Worm (Caenorhabditis elegans): ENCODE data around the gene F25B4.7.

The F25B4.7 gene

DNA sequence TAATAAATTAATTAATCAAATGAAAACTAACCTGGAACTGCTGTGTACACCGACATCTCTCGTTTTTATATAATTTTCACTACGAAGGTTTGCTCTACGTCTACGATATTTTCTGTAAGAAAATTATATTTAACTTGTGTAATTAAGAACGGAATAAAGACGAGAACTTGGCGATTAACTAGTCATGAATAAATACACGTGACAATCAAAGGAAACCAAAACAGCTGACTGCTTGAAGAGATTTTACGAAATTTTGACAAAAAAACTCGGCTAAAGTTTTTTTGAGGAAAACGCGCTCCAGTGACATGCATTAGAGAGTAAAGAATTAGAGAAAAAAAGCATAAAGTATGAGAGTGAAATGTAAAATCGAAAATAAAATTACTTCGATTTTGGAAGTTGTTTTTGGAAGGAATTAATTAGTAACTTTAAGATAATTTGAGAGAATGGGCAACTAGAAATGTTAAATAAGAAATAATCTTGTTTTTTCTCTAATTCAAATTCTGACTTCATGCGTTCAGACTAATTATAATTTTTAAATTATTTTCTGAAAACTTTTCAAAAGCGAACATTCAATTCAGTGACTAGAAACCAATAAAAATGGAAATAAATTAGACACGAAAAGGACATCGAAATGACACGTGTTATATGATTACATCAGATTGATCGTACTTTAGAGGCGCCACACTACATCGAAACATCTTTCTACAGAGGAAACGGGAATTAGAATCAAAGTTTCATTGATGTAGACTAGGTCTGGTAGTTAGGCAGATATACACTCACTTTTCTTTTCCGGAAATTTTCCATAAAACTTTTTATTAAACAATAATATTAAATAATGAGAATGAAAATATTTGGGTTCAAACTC lies at the start of gene F25B4.7:
Gene F25B4.7 (minus strand): TSS at position 112 of the 865 bp plus-strand sequence.
- no peak for TF ChIP-seq unc-98 (GFP tag; IDR thresholded peaks at IDR 0.05)
- TF ChIP-seq zip-4 (GFP tag; optimal IDR thresholded peaks at IDR 0.05) = no peak
- TF ChIP-seq pag-3 (tag; optimal IDR thresholded peaks at IDR 0.05; ENCODE audit: borderline replicate concordance, insufficient read depth) = no peak
- TF ChIP-seq ceh-88 (GFP tag; IDR thresholded peaks at IDR 0.05) = no peak
- TF ChIP-seq aly-2 (tag; optimal IDR thresholded peaks at IDR 0.05) = no peak
- TF ChIP-seq efl-3 (GFP tag; optimal IDR thresholded peaks at IDR 0.05) = no peak
- peak; percentile 69 for TF ChIP-seq nhr-19 (GFP tag; conservative IDR thresholded peaks at IDR 0.05)
- peak in 1 of 3 experiments; percentile 12 for TF ChIP-seq ceh-82 (tag; optimal IDR thresholded peaks at IDR 0.05)
- TF ChIP-seq blmp-1 (tag; optimal IDR thresholded peaks at IDR 0.05) = peak; percentile 60
- no peak for TF ChIP-seq egl-27 (tag; optimal IDR thresholded peaks at IDR 0.05)
- TF ChIP-seq lin-35 (GFP tag; optimal IDR thresholded peaks at IDR 0.05) = peak in 1 of 2 experiments; percentile 8
- no peak for TF ChIP-seq sox-4 (tag; optimal IDR thresholded peaks at IDR 0.05)
- TF ChIP-seq ceh-8 (GFP tag; optimal IDR thresholded peaks at IDR 0.05) = no peak
- TF ChIP-seq unc-30 (tag; optimal IDR thresholded peaks at IDR 0.05) = no peak
- TF ChIP-seq zag-1 (tag; optimal IDR thresholded peaks at IDR 0.05) = no peak
- no peak for TF ChIP-seq grh-1 (GFP tag; IDR thresholded peaks at IDR 0.05)
- no peak for TF ChIP-seq nhr-237 (tag; optimal IDR thresholded peaks at IDR 0.05)
- no peak for TF ChIP-seq dsc-1 (tag; optimal IDR thresholded peaks at IDR 0.05)
- TF ChIP-seq mdl-1 (tag; optimal IDR thresholded peaks at IDR 0.05) = no peak
- peak; percentile 48 for TF ChIP-seq nhr-71 (tag; optimal IDR thresholded peaks at IDR 0.05)
- TF ChIP-seq fkh-4 (tag; optimal IDR thresholded peaks at IDR 0.05; ENCODE audit: borderline replicate concordance) = no peak
- TF ChIP-seq vab-15 (tag; optimal IDR thresholded peaks at IDR 0.05) = no peak
- TF ChIP-seq tlp-1 (tag; optimal IDR thresholded peaks at IDR 0.05) = no peak
- TF ChIP-seq fkh-8 (tag; optimal IDR thresholded peaks at IDR 0.05) = no peak
- TF ChIP-seq jun-1 (tag; optimal IDR thresholded peaks at IDR 0.05) = no peak
- peak; percentile 24 for TF ChIP-seq snpc-4 (tag; optimal IDR thresholded peaks at IDR 0.05)
- no peak for TF ChIP-seq ceh-90 (tag; optimal IDR thresholded peaks at IDR 0.05)
- TF ChIP-seq lin-14 (GFP tag; optimal IDR thresholded peaks at IDR 0.05) = peak; percentile 42
- no peak for TF ChIP-seq nhr-84 (tag; optimal IDR thresholded peaks at IDR 0.05)
- TF ChIP-seq nhr-28 (tag; optimal IDR thresholded peaks at IDR 0.05) = no peak
- no peak for TF ChIP-seq xbp-1 (tag; optimal IDR thresholded peaks at IDR 0.05)
- TF ChIP-seq elt-2 (tag; optimal IDR thresholded peaks at IDR 0.05) = no peak
- no peak for TF ChIP-seq tbx-2 (tag; optimal IDR thresholded peaks at IDR 0.05)
- TF ChIP-seq irx-1 (tag; optimal IDR thresholded peaks at IDR 0.05) = no peak
- TF ChIP-seq nhr-77 (tag; optimal IDR thresholded peaks at IDR 0.05) = no peak
- TF ChIP-seq lin-15B (tag; optimal IDR thresholded peaks at IDR 0.05) = peak; percentile 9
- no peak for TF ChIP-seq sptf-1 (tag; optimal IDR thresholded peaks at IDR 0.05)
- no peak for TF ChIP-seq ets-5 (GFP tag; IDR thresholded peaks at IDR 0.05)
- no peak for TF ChIP-seq sup-37 (GFP tag; optimal IDR thresholded peaks at IDR 0.05)
- no peak for TF ChIP-seq lin-39 (tag; optimal IDR thresholded peaks at IDR 0.05)
- TF ChIP-seq efl-1 (optimal IDR thresholded peaks at IDR 0.05) = peak; percentile 32 to 36
- TF ChIP-seq efl-1 (GFP tag; optimal IDR thresholded peaks at IDR 0.05 in 1 of 2) = peak; percentile 25 to 87
- TF ChIP-seq nhr-11 (tag; optimal IDR thresholded peaks at IDR 0.05) = no peak
- TF ChIP-seq unc-130 (tag; optimal IDR thresholded peaks at IDR 0.05) = no peak
- no peak for TF ChIP-seq mab-9 (GFP tag; IDR thresholded peaks at IDR 0.05)
- no peak for TF ChIP-seq ces-1 (GFP tag; optimal IDR thresholded peaks at IDR 0.05)
- TF ChIP-seq C34B4.2 (tag; optimal IDR thresholded peaks at IDR 0.05) = no peak
- TF ChIP-seq elt-3 (tag; optimal IDR thresholded peaks at IDR 0.05) = peak in 2 of 6 experiments; percentile 18 to 39
- TF ChIP-seq hlh-17 (GFP tag; optimal IDR thresholded peaks at IDR 0.05; ENCODE audit: borderline replicate concordance) = no peak
- TF ChIP-seq lsy-2 (tag; optimal IDR thresholded peaks at IDR 0.05) = peak in 1 of 2 experiments; percentile 47
- TF ChIP-seq skn-1 (tag; optimal IDR thresholded peaks at IDR 0.05) = peak; percentile 6
